Fruit fly (Drosophila melanogaster): ENCODE data around the gene CG42637.

The CG42637 gene

dm6 chr3L:19707570-19708146 is 85.7 kb downstream of the CG42637 start, which contains the start of gene serp (continued):
- TF ChIP-seq Fer2 (tag; optimal IDR thresholded peaks at IDR 0.05), result no peak
- TF ChIP-seq CG12769 (tag; optimal IDR thresholded peaks at IDR 0.05), result peak; percentile 58
- TF ChIP-seq CG9817 (tag; optimal IDR thresholded peaks at IDR 0.05), result no peak
- TF ChIP-seq Side (GFP tag; optimal IDR thresholded peaks at IDR 0.05), result no peak
- no peak for TF ChIP-seq zen2 (GFP tag; IDR thresholded peaks at IDR 0.05; ENCODE audit: partially characterized antibody)
- no peak for TF ChIP-seq CG3847 (GFP tag; IDR thresholded peaks at IDR 0.05)
- TF ChIP-seq Sry-δ (GFP tag; optimal IDR thresholded peaks at IDR 0.05), result no peak
- TF ChIP-seq CG5953 (GFP tag; IDR thresholded peaks at IDR 0.05), result no peak
- TF ChIP-seq ftz-f1 (GFP tag; optimal IDR thresholded peaks at IDR 0.05), result no peak
- no peak for TF ChIP-seq Hr39 (optimal IDR thresholded peaks at IDR 0.05)
- no peak for TF ChIP-seq Dad (GFP tag; optimal IDR thresholded peaks at IDR 0.05)
- no peak for TF ChIP-seq ato (GFP tag; IDR thresholded peaks at IDR 0.05; ENCODE audit: partially characterized antibody)
- TF ChIP-seq Doc3 (GFP tag; IDR thresholded peaks at IDR 0.05; ENCODE audit: partially characterized antibody), result no peak
- TF ChIP-seq ci (GFP tag; IDR thresholded peaks at IDR 0.05), result 0 out of 3 replicates have a peak, but pooled peaks have one; percentile 29
- no peak for TF ChIP-seq ind (GFP tag; optimal IDR thresholded peaks at IDR 0.05)
- TF ChIP-seq CG6689 (GFP tag; IDR thresholded peaks at IDR 0.05), result no peak
- TF ChIP-seq CG18619 (GFP tag; optimal IDR thresholded peaks at IDR 0.05), result no peak
- no peak for TF ChIP-seq CG33557 (GFP tag; optimal IDR thresholded peaks at IDR 0.05)
- no peak for TF ChIP-seq CG7372 (GFP tag; IDR thresholded peaks at IDR 0.05)
- TF ChIP-seq psq (GFP tag; optimal IDR thresholded peaks at IDR 0.05), result no peak
- TF ChIP-seq CG9437 (GFP tag; optimal IDR thresholded peaks at IDR 0.05), result no peak
- TF ChIP-seq CG12219 (GFP tag; optimal IDR thresholded peaks at IDR 0.05), result no peak
- no peak for TF ChIP-seq pros (GFP tag; optimal IDR thresholded peaks at IDR 0.05)
- no peak for TF ChIP-seq dmrt11E (tag; optimal IDR thresholded peaks at IDR 0.05)
- TF ChIP-seq CG8089 (GFP tag; optimal IDR thresholded peaks at IDR 0.05), result no peak
- TF ChIP-seq tx (GFP tag; optimal IDR thresholded peaks at IDR 0.05), result no peak
- TF ChIP-seq Ets97D (GFP tag; optimal IDR thresholded peaks at IDR 0.05), result no peak
- no peak for TF ChIP-seq Dp (GFP tag; optimal IDR thresholded peaks at IDR 0.05)
- TF ChIP-seq Sox102F (GFP tag; optimal IDR thresholded peaks at IDR 0.05), result no peak
- TF ChIP-seq HLHmδ (GFP tag; optimal IDR thresholded peaks at IDR 0.05), result no peak
- no peak for TF ChIP-seq gro (GFP tag; optimal IDR thresholded peaks at IDR 0.05)
- peak; percentile 27; the same call in 1 of the 2 replicates for TF ChIP-seq Adf1 (GFP tag; IDR thresholded peaks at IDR 0.05)
- no peak for TF ChIP-seq CG34224 (GFP tag; IDR thresholded peaks at IDR 0.05; ENCODE audit: partially characterized antibody)
- TF ChIP-seq lov (optimal IDR thresholded peaks at IDR 0.05), result no peak
- 0 out of 3 replicates have a peak, but pooled peaks have one; percentile 10 for TF ChIP-seq lov (GFP tag; IDR thresholded peaks at IDR 0.05)
- no peak for TF ChIP-seq CG3065 (GFP tag; optimal IDR thresholded peaks at IDR 0.05)
- no peak for TF ChIP-seq ac (GFP tag; optimal IDR thresholded peaks at IDR 0.05)
- TF ChIP-seq grn (GFP tag; optimal IDR thresholded peaks at IDR 0.05), result peak; percentile 66
- TF ChIP-seq CG4424 (GFP tag; optimal IDR thresholded peaks at IDR 0.05), result no peak
- no peak for TF ChIP-seq Fer1 (GFP tag; optimal IDR thresholded peaks at IDR 0.05)
- TF ChIP-seq sc (optimal IDR thresholded peaks at IDR 0.05), result no peak
- TF ChIP-seq sc (GFP tag; optimal IDR thresholded peaks at IDR 0.05), result no peak
- no peak for TF ChIP-seq CkIIα-i1 (GFP tag; IDR thresholded peaks at IDR 0.05)
- TF ChIP-seq MBD-R2 (GFP tag; IDR thresholded peaks at IDR 0.05), result no peak
- no peak for TF ChIP-seq ase (GFP tag; IDR thresholded peaks at IDR 0.05)
- TF ChIP-seq Nf-YC (tag; optimal IDR thresholded peaks at IDR 0.05), result peak; percentile 3
- TF ChIP-seq CG2712 (tag; optimal IDR thresholded peaks at IDR 0.05), result no peak
- TF ChIP-seq Ets65A (GFP tag), result no peak
- no peak for TF ChIP-seq CG17612 (GFP tag; IDR thresholded peaks at IDR 0.05)
- no peak for TF ChIP-seq CG10147 (GFP tag; optimal IDR thresholded peaks at IDR 0.05)
- TF ChIP-seq CG1603 (tag; optimal IDR thresholded peaks at IDR 0.05), result no peak
- 0 out of 2 replicates have a peak, but pooled peaks have one; percentile 32 for TF ChIP-seq vvl (GFP tag; IDR thresholded peaks at IDR 0.05)
